Worm (Caenorhabditis elegans) whole organism, L2 larva: ENCODE results near the gene nhr-268.

ENCODE experiments used
- F13H6.1 ChIP-seq: sonication (generic microtip); optimal IDR thresholded peaks from 2 replicates; lab custom pipeline; 2016; ENCODE audit warnings: missing genetic modification characterization, missing compliant biosample characterization
- R02D3.7 ChIP-seq: fragments of 150-350 bp; optimal IDR thresholded peaks from 2 replicates; lab custom pipeline; 2014; ENCODE audit warnings: missing biosample characterization, missing genetic modification characterization
- Y55F3AM.14 ChIP-seq: fragments of 200-800 bp; sonication (Bioruptor generic); optimal IDR thresholded peaks from 2 replicates; lab custom pipeline; 2018; ENCODE audit warnings: mild to moderate bottlenecking, missing genetic modification characterization, missing compliant biosample characterization
- ZK546.5 ChIP-seq: sonication (generic microtip); optimal IDR thresholded peaks from 2 replicates; lab custom pipeline; 2017; ENCODE audit warnings: missing biosample characterization, missing genetic modification characterization
- alr-1 ChIP-seq: fragments of 150-350 bp; optimal IDR thresholded peaks from 2 replicates; lab custom pipeline; 2014; ENCODE audit warnings: missing biosample characterization, missing genetic modification characterization
- aly-2 ChIP-seq: fragments of 150-350 bp; optimal IDR thresholded peaks from 2 replicates; lab custom pipeline; 2014; ENCODE audit warnings: missing biosample characterization, missing genetic modification characterization
- ama-1 ChIP-seq: fragments of 150-350 bp; optimal IDR thresholded peaks from 2 replicates; lab custom pipeline; 2018; ENCODE audit warnings: inconsistent platforms
- ceh-16 ChIP-seq: fragments of 150-350 bp; optimal IDR thresholded peaks from 2 replicates; lab custom pipeline; 2014; ENCODE audit warnings: missing biosample characterization, missing genetic modification characterization
- ceh-82 ChIP-seq: fragments of 150-350 bp; optimal IDR thresholded peaks from 2 replicates; lab custom pipeline; 2014; ENCODE audit warnings: missing biosample characterization, missing genetic modification characterization
- crh-2 ChIP-seq: sonication (generic microtip); optimal IDR thresholded peaks from 2 replicates; lab custom pipeline; 2017; ENCODE audit warnings: missing biosample characterization, missing genetic modification characterization
- dmd-4 ChIP-seq: sonication (generic microtip); optimal IDR thresholded peaks from 2 replicates; lab custom pipeline; 2017; ENCODE audit warnings: missing biosample characterization, missing genetic modification characterization
- elt-1 ChIP-seq: fragments of 150-350 bp; optimal IDR thresholded peaks from 2 replicates; lab custom pipeline; 2014; ENCODE audit warnings: missing biosample characterization, missing genetic modification characterization
- fos-1 ChIP-seq: fragments of 150-350 bp; optimal IDR thresholded peaks from 2 replicates; lab custom pipeline; 2014; ENCODE audit warnings: missing biosample characterization, missing genetic modification characterization
- gmeb-1 ChIP-seq: fragments of 150-350 bp; optimal IDR thresholded peaks from 2 replicates; lab custom pipeline; 2014; ENCODE audit warnings: missing biosample characterization, missing genetic modification characterization
- lin-11 ChIP-seq: fragments of 150-350 bp; sonication (generic microtip); optimal IDR thresholded peaks from 2 replicates; lab custom pipeline; 2014; ENCODE audit warnings: missing biosample characterization, missing genetic modification characterization, inconsistent platforms, mixed read lengths
- lin-39 ChIP-seq: fragments of 150-350 bp; optimal IDR thresholded peaks from 2 replicates; lab custom pipeline; 2014; ENCODE audit warnings: missing biosample characterization, missing genetic modification reagents, missing genetic modification characterization
- lsy-2 ChIP-seq, 2 experiments: fragments of 150-350 bp in 1 of 2; sonication (generic microtip) in 1 of 2; optimal IDR thresholded peaks; 2 replicates each; lab custom pipeline; 2014 to 2017; ENCODE audit warnings: missing biosample characterization in 2 of 2, missing genetic modification characterization in 2 of 2
- mab-5 ChIP-seq: fragments of 150-350 bp; optimal IDR thresholded peaks from 2 replicates; lab custom pipeline; 2014; ENCODE audit warnings: missing biosample characterization, missing genetic modification characterization
- mbf-1 ChIP-seq: sonication (generic microtip); optimal IDR thresholded peaks from 2 replicates; lab custom pipeline; 2017; ENCODE audit warnings: missing biosample characterization, missing genetic modification characterization
- mdl-1 ChIP-seq, 2 experiments: fragments of 150-350 bp in 1 of 2; sonication (generic microtip) in 1 of 2; optimal IDR thresholded peaks; 2 replicates each; lab custom pipeline; 2017; ENCODE audit warnings: missing biosample characterization in 2 of 2, missing genetic modification characterization in 2 of 2
- nhr-10 ChIP-seq: sonication (generic microtip); optimal IDR thresholded peaks from 2 replicates; lab custom pipeline; 2017; ENCODE audit warnings: missing biosample characterization, missing genetic modification characterization
- nhr-11 ChIP-seq: fragments of 150-350 bp; optimal IDR thresholded peaks from 2 replicates; lab custom pipeline; 2014; ENCODE audit warnings: missing biosample characterization, missing genetic modification characterization
- nhr-129 ChIP-seq: fragments of 150-350 bp; optimal IDR thresholded peaks from 2 replicates; lab custom pipeline; 2014; ENCODE audit warnings: missing biosample characterization, missing genetic modification characterization
- nhr-21 ChIP-seq: fragments of 150-350 bp; optimal IDR thresholded peaks from 2 replicates; lab custom pipeline; 2014; ENCODE audit warnings: missing biosample characterization, missing genetic modification characterization
- nhr-237 ChIP-seq: fragments of 150-350 bp; optimal IDR thresholded peaks from 2 replicates; lab custom pipeline; 2014; ENCODE audit warnings: missing biosample characterization, missing genetic modification characterization
- nhr-25 ChIP-seq: fragments of 150-350 bp; sonication (generic microtip); optimal IDR thresholded peaks from 3 replicates; lab custom pipeline; 2014; ENCODE audit warnings: missing biosample characterization, missing genetic modification characterization
- nhr-6 ChIP-seq: fragments of 150-350 bp; optimal IDR thresholded peaks from 2 replicates; lab custom pipeline; 2014; ENCODE audit warnings: missing biosample characterization, missing genetic modification characterization
- nhr-77 ChIP-seq: fragments of 150-350 bp; optimal IDR thresholded peaks from 2 replicates; lab custom pipeline; 2014; ENCODE audit warnings: missing biosample characterization, missing genetic modification characterization
- peb-1 ChIP-seq: fragments of 150-350 bp; optimal IDR thresholded peaks from 2 replicates; lab custom pipeline; 2014; ENCODE audit warnings: missing biosample characterization, missing genetic modification characterization
- sem-4 ChIP-seq: fragments of 150-350 bp; optimal IDR thresholded peaks from 2 replicates; lab custom pipeline; 2014; ENCODE audit warnings: missing biosample characterization, missing genetic modification reagents, missing genetic modification characterization
- sma-3 ChIP-seq: sonication (generic microtip); optimal IDR thresholded peaks from 2 replicates; lab custom pipeline; 2016; ENCODE audit warnings: missing genetic modification reagents, missing genetic modification characterization, missing compliant biosample characterization
- sma-9 ChIP-seq, 2 experiments: fragments of 150-350 bp in 1 of 2; sonication (generic microtip) in 1 of 2; optimal IDR thresholded peaks; 2 replicates each; lab custom pipeline; 2014 to 2016; ENCODE audit warnings: missing genetic modification characterization in 2 of 2, mild to moderate bottlenecking in 1 of 2, missing biosample characterization in 1 of 2, missing compliant biosample characterization in 1 of 2, missing genetic modification reagents in 1 of 2, moderate library complexity in 1 of 2
- snpc-4 ChIP-seq: fragments of 150-350 bp; optimal IDR thresholded peaks from 2 replicates; lab custom pipeline; 2014; ENCODE audit warnings: missing biosample characterization, missing genetic modification characterization
- unc-62 ChIP-seq: fragments of 150-350 bp; optimal IDR thresholded peaks from 2 replicates; lab custom pipeline; 2014; ENCODE audit warnings: missing biosample characterization, missing genetic modification reagents, missing genetic modification characterization
- ztf-4 ChIP-seq: fragments of 150-350 bp; optimal IDR thresholded peaks from 2 replicates; lab custom pipeline; 2014; ENCODE audit warnings: missing biosample characterization, missing genetic modification characterization

nhr-268 gene

ce11 chrV:15726610-15727009 lies 36.6 kb downstream of the nhr-268 start, which contains the start of the genes irld-57 and sfxn-1.3:
TSS of gene irld-57 (minus strand) at chrV:15726710.
TSS of gene sfxn-1.3 (plus strand) at chrV:15726841.
- no peak for TF ChIP-seq mab-5 (tag; lab: Kevin White, UChicago)
- TF ChIP-seq ceh-16 (tag; lab: Kevin White, UChicago): no peak

DNA sequence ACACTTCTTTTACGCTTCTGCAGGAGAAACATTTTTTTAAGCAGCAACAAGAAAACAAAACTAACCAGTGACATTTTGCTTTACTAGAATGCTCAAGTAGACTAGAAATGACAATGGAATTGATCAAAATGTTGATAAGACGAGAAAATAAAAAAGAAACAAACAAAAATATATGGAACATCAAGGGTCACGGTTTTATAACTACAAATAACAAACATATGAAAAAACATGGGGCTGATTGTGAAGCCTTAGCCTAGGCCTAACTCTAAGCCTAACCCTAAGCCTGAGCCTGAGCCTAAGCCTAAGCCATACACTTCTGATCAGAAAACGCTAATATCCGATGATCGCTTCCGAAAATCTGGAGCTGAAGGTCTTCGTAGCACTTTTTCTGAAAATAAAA lies 40.4 kb downstream of the nhr-268 start, which contains the start of gene Y6E2A.10:
Y6E2A.10 (minus strand) TSS at position 101 of the 400 bp plus-strand sequence.
- TF ChIP-seq mdl-1 (tag; optimal IDR thresholded peaks at IDR 0.05; lab: Kevin White, UChicago) (no peak), sem-4 (no peak), unc-62 (GFP tag; lab: Kevin White, UChicago) (no peak), nhr-6 (tag; lab: Kevin White, UChicago) (no peak), ceh-82 (no peak), ztf-4 (no peak)

- no peak for TF ChIP-seq nhr-10
- no peak for TF ChIP-seq ZK546.5 (tag; lab: Kevin White, UChicago)
- TF ChIP-seq dmd-4 (tag; lab: Kevin White, UChicago): no peak
- no peak for TF ChIP-seq ztf-4
- TF ChIP-seq nhr-11 (tag; lab: Kevin White, UChicago): no peak
- no peak for TF ChIP-seq R02D3.7 (tag; lab: Kevin White, UChicago)
- TF ChIP-seq Y55F3AM.14 (GFP tag; lab: Kevin White, UChicago): no peak
- no peak for TF ChIP-seq F13H6.1
- no peak for TF ChIP-seq gmeb-1 (tag; lab: Kevin White, UChicago)
- TF ChIP-seq sma-3 (GFP tag; lab: Kevin White, UChicago): no peak
- TF ChIP-seq crh-2 (tag; lab: Kevin White, UChicago): no peak
- no peak for TF ChIP-seq ceh-16 (tag; lab: Kevin White, UChicago)
- no peak for TF ChIP-seq fos-1 (tag; lab: Kevin White, UChicago)
- TF ChIP-seq snpc-4: no peak
- no peak for TF ChIP-seq nhr-129 (tag; lab: Kevin White, UChicago)
- no peak for TF ChIP-seq mab-5 (tag; lab: Kevin White, UChicago)
Observed at ce11 chrV:15732209-15732608, 42.2 kb downstream of the nhr-268 start, which contains the start of gene str-38. TSS of gene str-38 (minus strand) at chrV:15732309.

DNA sequence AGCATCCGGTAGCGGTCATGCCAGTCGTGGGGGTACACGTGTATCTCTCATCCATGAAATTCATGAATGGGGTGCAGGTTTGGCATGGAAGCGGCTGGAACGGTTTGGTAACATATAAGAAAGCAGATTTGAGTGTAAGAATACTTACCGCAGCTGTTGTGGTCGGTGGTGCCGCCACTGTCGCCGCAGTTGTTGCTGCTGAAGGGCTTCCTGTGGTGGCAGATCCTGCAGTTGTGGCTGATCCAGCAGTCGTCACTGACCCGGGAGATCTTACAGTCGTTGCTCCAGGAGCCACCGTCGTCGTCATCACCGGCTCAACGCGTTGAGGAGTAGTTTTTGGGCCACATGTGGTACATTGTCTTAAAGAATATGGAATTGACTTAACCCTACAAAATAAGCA lies 43.0 kb downstream of the nhr-268 start:
- TF ChIP-seq nhr-6 (tag; lab: Kevin White, UChicago) (no peak), nhr-129 (tag; lab: Kevin White, UChicago) (no peak), lin-11 (tag; lab: Kevin White, UChicago) (no peak), lsy-2 (tag; optimal IDR thresholded peaks at IDR 0.05; lab: Kevin White, UChicago) (no peak), sma-9 (GFP tag; optimal IDR thresholded peaks at IDR 0.05; lab: Kevin White, UChicago) (no peak), sma-9 (tag; optimal IDR thresholded peaks at IDR 0.05; lab: Kevin White, UChicago) (no peak), elt-1 (tag; lab: Kevin White, UChicago) (no peak), ceh-82 (no peak), nhr-25 (tag; lab: Kevin White, UChicago) (no peak), gmeb-1 (tag; lab: Kevin White, UChicago) (no peak), lin-39 (tag; lab: Kevin White, UChicago) (no peak), nhr-77 (tag; lab: Kevin White, UChicago) (no peak), aly-2 (tag; lab: Kevin White, UChicago) (no peak), nhr-21 (tag; lab: Kevin White, UChicago) (no peak), ZK546.5 (tag; lab: Kevin White, UChicago) (no peak)

- TF ChIP-seq sem-4 (no peak), ceh-82 (no peak), unc-62 (GFP tag; lab: Kevin White, UChicago) (no peak), peb-1 (no peak), mbf-1 (tag; lab: Kevin White, UChicago) (no peak), nhr-25 (tag; lab: Kevin White, UChicago) (no peak), ama-1 (lab: Kevin White, UChicago) (no peak), dmd-4 (tag; lab: Kevin White, UChicago) (no peak), mdl-1 (tag; optimal IDR thresholded peaks at IDR 0.05; lab: Kevin White, UChicago) (no peak), nhr-11 (tag; lab: Kevin White, UChicago) (no peak), lin-39 (tag; lab: Kevin White, UChicago) (no peak), nhr-237 (tag; lab: Kevin White, UChicago) (no peak), alr-1 (tag; lab: Kevin White, UChicago) (no peak), crh-2 (tag; lab: Kevin White, UChicago) (no peak), nhr-129 (tag; lab: Kevin White, UChicago) (no peak), gmeb-1 (tag; lab: Kevin White, UChicago) (no peak)
Observed at ce11 chrV:15733568-15733967, 43.5 kb downstream of the nhr-268 start, which contains the start of gene T23D5.3. TSS of gene T23D5.3 (minus strand) at chrV:15733668.
